Worm (Caenorhabditis elegans) whole organism, L4 larva: ENCODE measurements around the gene ser-4.

Source experiments
- daf-12 ChIP-seq: fragments of 150-350 bp; optimal IDR thresholded peaks from 2 replicates; lab custom pipeline; 2014; ENCODE audit warnings: missing biosample characterization, missing genetic modification reagents, missing genetic modification characterization
- jun-1 ChIP-seq: fragments of 150-350 bp; optimal IDR thresholded peaks from 2 replicates; lab custom pipeline; 2014; ENCODE audit warnings: missing biosample characterization, missing genetic modification reagents, missing genetic modification characterization
- lin-29 ChIP-seq: fragments of 200-800 bp; sonication (Bioruptor generic); IDR thresholded peaks from 2 replicates; pipeline ENCODE4 v1.3.6; 2022; ENCODE audit warnings: missing genetic modification reagents, missing genetic modification characterization, missing compliant biosample characterization
- lsy-2 ChIP-seq, 2 experiments: fragments of 150-350 bp in 1 of 2; sonication (generic microtip) in 1 of 2; optimal IDR thresholded peaks; 2 replicates each; lab custom pipeline; 2014 to 2017; ENCODE audit warnings: missing biosample characterization in 2 of 2, missing genetic modification characterization in 2 of 2
- pha-4 ChIP-seq, 2 experiments: fragments of 150-350 bp in 1 of 2; fragments of 200-800 bp in 1 of 2; sonication (Bioruptor generic) in 1 of 2; IDR thresholded peaks in 1 of 2; optimal IDR thresholded peaks in 1 of 2; 2 replicates each; pipeline versions ENCODE4 v1.3.6 to Lab custom; 2014 to 2022; ENCODE audit warnings: missing genetic modification characterization in 2 of 2, missing genetic modification reagents in 2 of 2, missing biosample characterization in 1 of 2, missing compliant biosample characterization in 1 of 2
- php-3 ChIP-seq: fragments of 200-800 bp; sonication (Bioruptor generic); IDR thresholded peaks from 2 replicates; pipeline ENCODE4 v1.3.6; 2022; ENCODE audit warnings: missing genetic modification reagents, missing genetic modification characterization, missing compliant biosample characterization

ce11 chrIII:1682262-1682661, 50.6 kb downstream of the ser-4 start:
- TF ChIP-seq pha-4 (GFP tag; IDR thresholded peaks at IDR 0.05; lab: Robert Waterston, UW) = no peak
- no peak for TF ChIP-seq pha-4 (tag; optimal IDR thresholded peaks at IDR 0.05; lab: Kevin White, UChicago)
- TF ChIP-seq daf-12 (tag; lab: Kevin White, UChicago) = no peak
- no peak for TF ChIP-seq lsy-2 (tag; optimal IDR thresholded peaks at IDR 0.05; lab: Kevin White, UChicago)
- no peak for TF ChIP-seq jun-1 (tag; lab: Kevin White, UChicago)
- TF ChIP-seq php-3 = no peak
- no peak for TF ChIP-seq lin-29 (GFP tag; lab: Robert Waterston, UW)
